Fruit fly (Drosophila melanogaster): ENCODE data around the gene IRSp53.

IRSp53 gene

DNA sequence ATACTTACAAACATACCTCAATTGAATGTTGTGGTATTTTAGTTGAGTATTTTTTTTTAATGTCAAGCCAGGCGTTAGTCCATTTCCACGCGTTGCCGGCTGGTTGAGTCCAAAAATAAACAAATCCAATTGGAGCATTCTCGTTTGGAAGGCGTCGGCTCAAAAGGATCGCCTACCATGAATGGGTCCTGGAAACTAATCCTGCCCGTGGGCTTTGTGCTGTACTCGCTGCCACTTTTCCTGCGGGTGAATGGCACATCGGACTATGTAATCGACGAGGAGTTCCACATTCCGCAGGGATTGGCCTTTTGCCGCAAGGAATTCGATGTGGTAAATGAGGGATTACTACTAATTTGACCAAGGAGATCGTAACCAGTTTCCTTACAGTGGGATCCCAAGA lies 29.1 kb downstream of the IRSp53 start, which contains the start of gene Alg10:
Gene Alg10 (plus strand): TSS at position 73 of the 400 bp plus-strand sequence.
- TF ChIP-seq fru (GFP tag; optimal IDR thresholded peaks at IDR 0.05) (no peak), sage (GFP tag; optimal IDR thresholded peaks at IDR 0.05) (no peak), pan (optimal IDR thresholded peaks at IDR 0.05) (no peak), Sp1 (GFP tag; optimal IDR thresholded peaks at IDR 0.05) (no peak), sv (GFP tag; optimal IDR thresholded peaks at IDR 0.05) (no peak), Mio (GFP tag; optimal IDR thresholded peaks at IDR 0.05) (no peak), Hr78 (GFP tag; optimal IDR thresholded peaks at IDR 0.05) (no peak), lola (GFP tag; optimal IDR thresholded peaks at IDR 0.05) (no peak), psq (GFP tag; optimal IDR thresholded peaks at IDR 0.05) (no peak), ey (GFP tag; optimal IDR thresholded peaks at IDR 0.05) (no peak), GATAd (GFP tag; optimal IDR thresholded peaks at IDR 0.05) (no peak), woc (GFP tag; optimal IDR thresholded peaks at IDR 0.05) (no peak), Vsx2 (GFP tag; optimal IDR thresholded peaks at IDR 0.05; ENCODE audit: partially characterized antibody) (no peak), br (GFP tag; optimal IDR thresholded peaks at IDR 0.05) (no peak)

DNA sequence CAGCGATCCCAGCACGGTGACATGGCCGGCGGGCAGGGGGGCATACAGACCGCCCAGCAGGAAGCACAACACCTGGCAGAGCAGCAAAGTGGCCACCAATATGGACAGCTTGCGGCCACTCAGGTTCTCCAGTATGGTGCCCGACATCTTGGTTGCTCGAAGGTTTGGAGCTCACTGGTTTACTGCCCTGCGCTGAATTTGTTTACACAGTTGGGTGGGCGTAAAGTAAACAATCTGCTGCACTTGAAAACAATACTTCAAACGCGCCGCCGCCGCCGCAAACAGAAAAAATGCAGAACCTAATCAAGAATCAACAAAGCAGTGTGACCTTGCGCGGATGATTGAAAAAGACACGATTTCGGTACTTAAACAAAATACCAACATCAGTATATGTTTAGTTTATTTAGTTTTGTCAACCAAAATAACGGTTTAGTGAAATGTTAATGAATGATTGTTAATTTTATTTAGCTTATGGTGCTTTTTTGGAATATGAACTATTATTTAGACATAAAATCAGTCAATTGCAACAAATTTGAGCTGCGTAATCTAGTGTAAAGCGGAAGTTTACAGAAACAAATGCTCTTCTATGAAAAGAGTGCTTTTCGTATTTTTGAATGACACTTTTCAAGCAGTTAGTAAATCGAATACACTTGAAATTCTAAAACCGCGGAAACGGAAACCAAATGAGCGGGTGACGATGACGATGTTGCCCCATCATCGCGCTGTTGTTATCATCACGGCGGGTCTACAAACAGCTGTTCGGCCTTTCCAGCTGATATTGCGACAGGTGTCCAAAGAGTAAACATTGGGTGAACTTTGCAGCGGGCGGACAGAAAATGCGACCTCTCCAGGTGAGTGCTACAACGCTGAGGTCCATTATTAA lies 33.7 kb downstream of the IRSp53 start, which contains the start of the genes wls and Adck5:
Gene wls (minus strand): TSS at position 327 of the 883 bp plus-strand sequence.
Gene Adck5 (plus strand): TSS at position 519 of the 883 bp plus-strand sequence.
- TF ChIP-seq foxo (GFP tag; optimal IDR thresholded peaks at IDR 0.05) = peak in 1 of 2 experiments; percentile 30
- no peak for TF ChIP-seq pan (optimal IDR thresholded peaks at IDR 0.05)
- no peak for TF ChIP-seq Dfd (GFP tag; optimal IDR thresholded peaks at IDR 0.05)
- TF ChIP-seq Rel (GFP tag; optimal IDR thresholded peaks at IDR 0.05) = no peak
- no peak for TF ChIP-seq Rel (tag; optimal IDR thresholded peaks at IDR 0.05)
- no peak for TF ChIP-seq CrebA (GFP tag; optimal IDR thresholded peaks at IDR 0.05; ENCODE audit: borderline replicate concordance)
- TF ChIP-seq CG9705 (GFP tag; optimal IDR thresholded peaks at IDR 0.05) = peak; percentile 56
- peak; percentile 63 for TF ChIP-seq fru (GFP tag; optimal IDR thresholded peaks at IDR 0.05)
- peak; percentile 74 for TF ChIP-seq dmrt93B (GFP tag; optimal IDR thresholded peaks at IDR 0.05)
- no peak for TF ChIP-seq N (GFP tag; optimal IDR thresholded peaks at IDR 0.05)
- peak; percentile 72 for TF ChIP-seq h (GFP tag; optimal IDR thresholded peaks at IDR 0.05)
- no peak for TF ChIP-seq Abd-B (GFP tag; optimal IDR thresholded peaks at IDR 0.05)
- TF ChIP-seq Hr78 (GFP tag; optimal IDR thresholded peaks at IDR 0.05) = no peak
- TF ChIP-seq lola (GFP tag; optimal IDR thresholded peaks at IDR 0.05) = no peak
- TF ChIP-seq Dif (GFP tag; optimal IDR thresholded peaks at IDR 0.05; ENCODE audit: partially characterized antibody) = no peak
- TF ChIP-seq Vsx2 (GFP tag; optimal IDR thresholded peaks at IDR 0.05; ENCODE audit: partially characterized antibody) = no peak
- peak; percentile 64 for TF ChIP-seq OdsH (GFP tag; optimal IDR thresholded peaks at IDR 0.05)
- TF ChIP-seq sage (GFP tag; optimal IDR thresholded peaks at IDR 0.05) = no peak
- TF ChIP-seq psq (GFP tag; optimal IDR thresholded peaks at IDR 0.05) = peak; percentile 9
- TF ChIP-seq HLH106 (tag; optimal IDR thresholded peaks at IDR 0.05) = peak; percentile 45
- no peak for TF ChIP-seq woc (GFP tag; optimal IDR thresholded peaks at IDR 0.05)
- peak; percentile 82 for TF ChIP-seq rgr (GFP tag; optimal IDR thresholded peaks at IDR 0.05)
- TF ChIP-seq br (GFP tag; optimal IDR thresholded peaks at IDR 0.05) = peak; percentile 80
- TF ChIP-seq GATAd (GFP tag; optimal IDR thresholded peaks at IDR 0.05) = no peak
- TF ChIP-seq ey (GFP tag; optimal IDR thresholded peaks at IDR 0.05) = peak; percentile 15
- TF ChIP-seq Sp1 (GFP tag; optimal IDR thresholded peaks at IDR 0.05) = peak; percentile 57
- TF ChIP-seq Hr83 (GFP tag; optimal IDR thresholded peaks at IDR 0.05; ENCODE audit: poor library complexity, severe bottlenecking) = peak; percentile 87

DNA sequence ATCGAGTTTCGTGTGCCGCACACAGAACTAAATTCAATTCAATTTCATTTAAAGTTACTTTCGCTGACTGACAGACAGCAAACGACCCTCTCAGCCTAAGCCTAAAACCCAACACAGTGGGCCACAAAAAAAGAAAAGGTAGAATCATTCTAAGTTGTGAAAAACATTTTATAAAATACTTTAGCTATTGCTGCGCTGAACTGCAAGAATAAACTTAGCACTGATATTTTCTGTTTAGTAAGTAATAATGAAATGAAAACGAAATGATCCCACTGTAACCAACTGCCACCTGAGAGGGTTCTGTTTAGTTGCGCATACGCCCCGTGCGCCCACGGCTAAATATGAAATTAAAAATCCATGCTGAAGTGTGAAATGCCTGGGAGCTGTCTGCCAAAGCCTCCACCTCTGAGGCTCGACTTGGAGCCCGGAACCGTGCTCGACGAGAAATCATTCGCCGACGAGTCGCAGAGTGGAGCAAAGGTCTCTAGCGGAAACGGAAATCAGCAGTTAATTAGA lies 37.3 kb downstream of the IRSp53 start, which contains the start of gene CG14142:
Gene CG14142 (plus strand): TSS at position 466 of the 516 bp plus-strand sequence.
- no peak for TF ChIP-seq sv (GFP tag; optimal IDR thresholded peaks at IDR 0.05)
- TF ChIP-seq Hr78 (GFP tag; optimal IDR thresholded peaks at IDR 0.05) = no peak
- no peak for TF ChIP-seq Abd-B (GFP tag; optimal IDR thresholded peaks at IDR 0.05)
- TF ChIP-seq pan (optimal IDR thresholded peaks at IDR 0.05) = no peak
- TF ChIP-seq CG32264 (GFP tag; optimal IDR thresholded peaks at IDR 0.05) = no peak
- no peak for TF ChIP-seq Vsx2 (GFP tag; optimal IDR thresholded peaks at IDR 0.05; ENCODE audit: partially characterized antibody)
- TF ChIP-seq Sp1 (GFP tag; optimal IDR thresholded peaks at IDR 0.05) = no peak
- TF ChIP-seq foxo (GFP tag; optimal IDR thresholded peaks at IDR 0.05) = no peak
- TF ChIP-seq Jra (GFP tag; optimal IDR thresholded peaks at IDR 0.05) = no peak
- no peak for TF ChIP-seq CrebA (GFP tag; optimal IDR thresholded peaks at IDR 0.05; ENCODE audit: borderline replicate concordance)
- no peak for TF ChIP-seq dmrt93B (GFP tag; optimal IDR thresholded peaks at IDR 0.05)

Data from whole organism, wandering third instar larva.